Worm (Caenorhabditis elegans) whole organism, L2 larva: ENCODE data around the gene ins-23.

Experiments used
- aly-2 ChIP-seq: fragments of 150-350 bp; optimal IDR thresholded peaks from 2 replicates; lab custom pipeline; 2014; ENCODE audit warnings: missing biosample characterization, missing genetic modification characterization
- ama-1 ChIP-seq: fragments of 150-350 bp; optimal IDR thresholded peaks from 2 replicates; lab custom pipeline; 2018; ENCODE audit warnings: inconsistent platforms
- elt-1 ChIP-seq: fragments of 150-350 bp; optimal IDR thresholded peaks from 2 replicates; lab custom pipeline; 2014; ENCODE audit warnings: missing biosample characterization, missing genetic modification characterization
- elt-3 ChIP-seq: sonication (generic microtip); optimal IDR thresholded peaks from 2 replicates; lab custom pipeline; 2017; ENCODE audit warnings: missing biosample characterization, missing genetic modification characterization
- lin-13 ChIP-seq: fragments of 150-350 bp; optimal IDR thresholded peaks from 2 replicates; lab custom pipeline; 2014; ENCODE audit warnings: missing biosample characterization, missing genetic modification reagents, missing genetic modification characterization
- nhr-11 ChIP-seq: fragments of 150-350 bp; optimal IDR thresholded peaks from 2 replicates; lab custom pipeline; 2014; ENCODE audit warnings: missing biosample characterization, missing genetic modification characterization
- nhr-12 ChIP-seq: fragments of 150-350 bp; optimal IDR thresholded peaks from 2 replicates; lab custom pipeline; 2014; ENCODE audit warnings: missing biosample characterization, missing genetic modification characterization
- nhr-237 ChIP-seq: fragments of 150-350 bp; optimal IDR thresholded peaks from 2 replicates; lab custom pipeline; 2014; ENCODE audit warnings: missing biosample characterization, missing genetic modification characterization
- nhr-77 ChIP-seq: fragments of 150-350 bp; optimal IDR thresholded peaks from 2 replicates; lab custom pipeline; 2014; ENCODE audit warnings: missing biosample characterization, missing genetic modification characterization
- peb-1 ChIP-seq: fragments of 150-350 bp; optimal IDR thresholded peaks from 2 replicates; lab custom pipeline; 2014; ENCODE audit warnings: missing biosample characterization, missing genetic modification characterization
- snpc-4 ChIP-seq: fragments of 150-350 bp; optimal IDR thresholded peaks from 2 replicates; lab custom pipeline; 2014; ENCODE audit warnings: missing biosample characterization, missing genetic modification characterization
- unc-39 ChIP-seq: fragments of 150-350 bp; optimal IDR thresholded peaks from 2 replicates; lab custom pipeline; 2014; ENCODE audit warnings: missing biosample characterization, missing genetic modification characterization
- unc-62 ChIP-seq: fragments of 150-350 bp; optimal IDR thresholded peaks from 2 replicates; lab custom pipeline; 2014; ENCODE audit warnings: missing biosample characterization, missing genetic modification reagents, missing genetic modification characterization
- ztf-4 ChIP-seq: fragments of 150-350 bp; optimal IDR thresholded peaks from 2 replicates; lab custom pipeline; 2014; ENCODE audit warnings: missing biosample characterization, missing genetic modification characterization

- TF ChIP-seq ama-1 (lab: Kevin White, UChicago) (no peak), nhr-77 (tag; lab: Kevin White, UChicago) (no peak), elt-1 (tag; lab: Kevin White, UChicago) (no peak), nhr-237 (tag; lab: Kevin White, UChicago) (no peak), snpc-4 (tag; lab: Kevin White, UChicago) (no peak), nhr-11 (tag; lab: Kevin White, UChicago) (no peak), elt-3 (tag; lab: Kevin White, UChicago) (no peak), unc-62 (GFP tag; lab: Kevin White, UChicago) (no peak), ztf-4 (tag; lab: Kevin White, UChicago) (no peak), nhr-12 (tag; lab: Kevin White, UChicago) (no peak), peb-1 (tag; lab: Kevin White, UChicago) (no peak), lin-13 (GFP tag; lab: Kevin White, UChicago) (no peak), unc-39 (tag; lab: Kevin White, UChicago) (no peak), aly-2 (no peak)
These were observed 50.1 kb downstream of the ins-23 start, which contains the start of gene T16G12.9 for ce11 chrIII:10078151-10078550.
